Fruit fly (Drosophila melanogaster): ENCODE measurements around the gene Poxm.

Poxm gene

dm6 chr3R:8284234-8284633 lies 49.4 kb downstream of the Poxm start:
- TF ChIP-seq zen (tag; optimal IDR thresholded peaks at IDR 0.05) (peak; percentile 39), D (optimal IDR thresholded peaks at IDR 0.05) (peak; percentile 100), D (GFP tag; optimal IDR thresholded peaks at IDR 0.05) (no peak), maf-S (GFP tag; optimal IDR thresholded peaks at IDR 0.05) (no peak), Usf (GFP tag; optimal IDR thresholded peaks at IDR 0.05) (no peak), Hr3 (GFP tag; optimal IDR thresholded peaks at IDR 0.05) (no peak), CG6854 (GFP tag; optimal IDR thresholded peaks at IDR 0.05) (no peak), ara (GFP tag; IDR thresholded peaks at IDR 0.05) (no peak), twi (tag; optimal IDR thresholded peaks at IDR 0.05) (peak; percentile 18), B-H2 (GFP tag; optimal IDR thresholded peaks at IDR 0.05) (no peak), tll (GFP tag; optimal IDR thresholded peaks at IDR 0.05) (peak in 1 of 2 experiments; percentile 75), CG2889 (GFP tag; IDR thresholded peaks at IDR 0.05) (0 out of 3 replicates have a peak, but pooled peaks have one; percentile 15)

DNA sequence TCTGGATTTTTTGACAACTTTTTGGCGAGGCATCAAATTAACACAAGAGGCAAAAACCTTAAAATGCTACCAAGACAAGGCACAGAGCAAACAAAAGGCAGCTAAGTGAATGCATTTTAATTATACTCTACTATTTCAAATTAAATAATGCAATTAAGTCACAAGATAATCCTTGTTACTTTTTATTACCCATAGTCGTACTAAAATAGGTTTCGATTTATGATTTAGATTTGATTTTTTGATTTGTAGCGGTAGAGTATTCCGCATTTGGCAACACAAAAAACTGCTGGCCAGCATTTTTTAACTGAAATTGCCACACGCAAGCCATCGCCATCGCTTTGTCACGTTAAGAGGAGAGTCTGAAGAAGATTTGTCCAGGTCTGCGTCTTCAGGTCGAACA lies 50.9 kb downstream of the Poxm start:
- TF ChIP-seq B-H1 (GFP tag; IDR thresholded peaks at IDR 0.05) (no peak), D19A (tag; optimal IDR thresholded peaks at IDR 0.05) (peak; percentile 23)

dm6 chr3R:8279970-8280369 lies 53.6 kb downstream of the Poxm start:
- TF ChIP-seq CG17359 (tag; optimal IDR thresholded peaks at IDR 0.05): no peak
- no peak for TF ChIP-seq chn (GFP tag; optimal IDR thresholded peaks at IDR 0.05)
- TF ChIP-seq CoRest (tag; optimal IDR thresholded peaks at IDR 0.05): no peak
- TF ChIP-seq br (optimal IDR thresholded peaks at IDR 0.05): no peak
- TF ChIP-seq Hey (tag; optimal IDR thresholded peaks at IDR 0.05): no peak
- no peak for TF ChIP-seq CG14860 (GFP tag; IDR thresholded peaks at IDR 0.05; ENCODE audit: partially characterized antibody)
- no peak for TF ChIP-seq CG13424 (tag; optimal IDR thresholded peaks at IDR 0.05)
- peak; percentile 19 for TF ChIP-seq sens (GFP tag)
- 0 out of 3 replicates have a peak, but pooled peaks have one; percentile 32 for TF ChIP-seq Opbp (GFP tag; IDR thresholded peaks at IDR 0.05; ENCODE audit: partially characterized antibody)
- TF ChIP-seq CG30403 (GFP tag; optimal IDR thresholded peaks at IDR 0.05): no peak
- TF ChIP-seq CG8281 (tag; optimal IDR thresholded peaks at IDR 0.05): peak; percentile 90
- TF ChIP-seq h (optimal IDR thresholded peaks at IDR 0.05): no peak
- TF ChIP-seq fru (optimal IDR thresholded peaks at IDR 0.05): no peak

- TF ChIP-seq Nf-YC (tag; optimal IDR thresholded peaks at IDR 0.05) (peak; percentile 94), hth (optimal IDR thresholded peaks at IDR 0.05) (no peak), tll (GFP tag; optimal IDR thresholded peaks at IDR 0.05) (peak in 1 of 2 experiments; percentile 56), Chrac-16 (GFP tag; optimal IDR thresholded peaks at IDR 0.05) (no peak), bsh (GFP tag; optimal IDR thresholded peaks at IDR 0.05) (no peak), CG30020 (tag; optimal IDR thresholded peaks at IDR 0.05) (no peak), ato (GFP tag; IDR thresholded peaks at IDR 0.05; ENCODE audit: partially characterized antibody) (no peak), Nf-YB (GFP tag; optimal IDR thresholded peaks at IDR 0.05) (peak; percentile 94), NK7.1 (GFP tag; optimal IDR thresholded peaks at IDR 0.05) (no peak), CG11504 (tag; optimal IDR thresholded peaks at IDR 0.05) (no peak), Atf3 (GFP tag; optimal IDR thresholded peaks at IDR 0.05) (no peak), Jarid2 (GFP tag; optimal IDR thresholded peaks at IDR 0.05) (peak; percentile 57), Oli (tag; optimal IDR thresholded peaks at IDR 0.05) (no peak), crol (GFP tag; IDR thresholded peaks at IDR 0.05) (peak; percentile 80), da (GFP tag; optimal IDR thresholded peaks at IDR 0.05) (no peak), Poxn (GFP tag; IDR thresholded peaks at IDR 0.05) (no peak), CG3995 (GFP tag; optimal IDR thresholded peaks at IDR 0.05) (no peak), CG15479 (GFP tag; optimal IDR thresholded peaks at IDR 0.05) (peak; percentile 94), MTF-1 (GFP tag; optimal IDR thresholded peaks at IDR 0.05; ENCODE audit: borderline replicate concordance) (no peak), cwo (GFP tag; optimal IDR thresholded peaks at IDR 0.05) (no peak), CG10274 (GFP tag; optimal IDR thresholded peaks at IDR 0.05) (no peak)
Observed at dm6 chr3R:8277494-8278293, 55.9 kb downstream of the Poxm start, which contains the start of gene ato. Gene ato, plus strand, starts transcription at chr3R:8278052.
